Worm (Caenorhabditis elegans) whole organism, L4/young adult: Measurements from ENCODE around the gene hpl-2.

Experiments
- W03F9.2 ChIP-seq: fragments of 150-350 bp; optimal IDR thresholded peaks from 2 replicates; lab custom pipeline; 2014; ENCODE audit warnings: missing biosample characterization, missing genetic modification characterization
- dao-5 ChIP-seq: sonication (generic microtip); optimal IDR thresholded peaks from 2 replicates; lab custom pipeline; 2016; ENCODE audit warnings: missing genotype, missing genetic modification characterization, moderate library complexity, missing compliant biosample characterization
- him-1 ChIP-seq: sonication (generic microtip); optimal IDR thresholded peaks from 2 replicates; lab custom pipeline; 2016; ENCODE audit warnings: missing genotype, missing genetic modification reagents, missing genetic modification characterization, missing compliant biosample characterization

hpl-2 gene

DNA sequence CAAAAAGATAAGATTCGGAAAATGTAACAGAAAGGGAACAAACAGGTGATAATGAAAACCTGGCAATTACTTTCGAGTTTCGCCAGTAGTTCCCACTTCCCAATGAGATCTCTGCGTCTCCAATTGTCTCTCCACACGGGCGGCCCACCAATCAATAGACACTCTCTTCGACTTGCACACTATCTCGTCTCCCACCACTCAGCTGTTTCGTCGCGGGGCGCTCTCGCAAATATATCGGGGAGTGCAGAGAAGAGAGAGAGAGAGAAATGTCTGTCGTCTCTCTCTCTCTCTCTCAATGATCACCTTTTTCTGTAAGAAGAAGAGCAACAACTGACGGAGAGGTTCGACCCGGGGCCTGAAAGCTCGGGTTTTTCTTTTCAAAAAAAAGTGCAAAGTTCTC, 35.2 kb downstream of the hpl-2 start:
- TF ChIP-seq dao-5 (tag; lab: Kevin White, UChicago) (no peak), W03F9.2 (peak; percentile 17), him-1 (peak; percentile 20)

DNA sequence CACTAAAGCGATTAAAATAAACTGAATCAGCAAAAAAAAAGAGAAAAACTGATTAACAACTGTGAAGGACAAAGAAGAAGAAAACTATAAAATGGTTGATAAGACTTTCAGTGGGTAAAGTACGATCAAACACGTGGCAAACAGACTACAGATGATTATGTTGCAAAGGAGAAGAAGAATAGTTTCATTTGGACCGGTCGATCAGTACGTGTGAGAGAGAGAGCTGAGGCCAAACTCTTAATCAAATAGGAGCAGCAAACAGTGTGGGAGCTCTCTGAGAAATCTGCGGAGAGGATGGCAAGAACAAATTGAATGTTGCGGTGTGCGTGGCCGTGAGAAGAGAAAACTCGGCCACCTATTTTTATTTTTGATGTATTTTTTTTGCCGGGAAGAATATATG, 36.3 kb downstream of the hpl-2 start:
- no peak for TF ChIP-seq him-1
- no peak for TF ChIP-seq W03F9.2
- TF ChIP-seq dao-5 (tag; lab: Kevin White, UChicago): no peak

DNA sequence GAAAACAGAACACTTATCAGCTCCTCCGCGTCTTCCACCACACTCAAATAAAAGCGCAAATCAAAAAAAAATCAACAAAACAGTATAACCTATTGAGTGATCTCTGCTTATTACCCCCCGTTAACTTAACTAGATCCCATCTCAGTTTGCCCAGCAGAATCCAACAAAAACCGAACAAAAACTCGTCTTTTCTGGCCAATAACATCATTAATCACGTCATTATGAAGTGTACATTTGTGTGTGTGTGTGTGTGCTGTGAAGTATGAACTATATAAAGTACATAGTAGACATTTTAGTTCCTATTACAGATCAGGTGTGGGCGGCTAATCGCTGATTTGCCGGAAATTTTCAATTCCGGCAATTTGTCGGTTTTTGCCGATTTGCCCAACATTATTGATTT, 37.3 kb downstream of the hpl-2 start:
- no peak for TF ChIP-seq him-1
- no peak for TF ChIP-seq W03F9.2
- TF ChIP-seq dao-5 (tag; lab: Kevin White, UChicago): no peak

DNA sequence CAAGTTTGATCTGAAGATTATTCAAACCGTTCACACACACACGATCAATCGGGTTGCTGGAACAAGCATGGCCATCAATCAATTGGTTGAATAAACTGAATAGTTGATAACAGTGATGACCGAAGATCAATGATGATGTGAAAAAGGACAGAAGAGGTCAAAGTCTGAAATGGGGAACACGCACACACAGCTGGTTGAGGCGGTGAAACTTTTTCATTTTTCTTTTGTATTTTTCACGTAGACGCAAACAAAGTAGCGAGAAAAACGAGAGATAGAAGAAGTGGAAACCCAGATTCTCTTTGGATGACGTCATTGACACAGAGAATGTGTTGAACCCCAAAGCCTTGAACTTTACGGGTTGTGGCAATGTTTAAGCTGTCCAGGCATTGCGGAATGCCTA, 37.9 kb downstream of the hpl-2 start:
- TF ChIP-seq dao-5 (tag; lab: Kevin White, UChicago) (no peak), W03F9.2 (no peak), him-1 (no peak)

DNA sequence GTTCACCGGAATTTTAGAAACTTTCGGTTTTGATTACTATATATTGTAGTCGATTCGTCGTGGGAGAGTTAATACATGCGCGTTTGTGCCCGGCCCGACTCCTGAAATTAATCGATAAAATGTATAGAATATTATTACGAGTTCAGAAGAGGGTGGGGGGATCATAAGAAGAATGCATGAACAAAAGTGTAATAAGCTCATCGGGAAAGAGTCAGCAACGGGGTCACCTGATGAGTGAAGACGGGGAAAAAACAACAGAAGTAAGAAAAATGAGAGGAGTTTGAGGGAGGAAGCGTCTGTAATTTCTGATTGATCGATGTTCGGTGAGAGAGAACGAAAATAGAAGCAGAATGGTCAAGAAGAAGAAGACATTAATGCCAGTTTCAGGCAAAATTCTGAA, 39.2 kb downstream of the hpl-2 start, which contains the start of gene W09D10.4:
TSS of gene W09D10.4 (minus strand) at position 101 of the 400 bp plus-strand sequence.
- TF ChIP-seq him-1: no peak
- no peak for TF ChIP-seq dao-5 (tag; lab: Kevin White, UChicago)
- no peak for TF ChIP-seq W03F9.2

DNA sequence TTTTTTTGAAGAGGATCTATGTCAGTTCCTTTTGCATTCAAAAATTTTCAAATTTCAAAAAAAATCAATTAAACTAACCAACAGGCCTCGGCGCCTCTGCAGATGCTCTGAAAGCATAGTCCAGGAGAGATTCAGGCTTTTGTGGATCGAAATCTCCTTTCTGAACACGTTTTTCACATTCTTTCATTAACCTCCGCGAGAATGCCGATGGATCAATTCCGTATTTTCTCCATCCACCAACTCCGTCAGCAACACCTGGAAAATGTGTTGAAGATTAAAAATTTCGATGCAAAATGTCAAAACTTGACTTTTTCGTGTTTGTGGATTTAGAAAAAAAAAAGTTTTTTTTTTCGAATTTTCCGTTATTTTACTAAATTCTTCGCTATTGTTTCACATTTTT, 40.8 kb downstream of the hpl-2 start:
- TF ChIP-seq dao-5 (tag; lab: Kevin White, UChicago) (no peak), him-1 (no peak), W03F9.2 (no peak)

DNA sequence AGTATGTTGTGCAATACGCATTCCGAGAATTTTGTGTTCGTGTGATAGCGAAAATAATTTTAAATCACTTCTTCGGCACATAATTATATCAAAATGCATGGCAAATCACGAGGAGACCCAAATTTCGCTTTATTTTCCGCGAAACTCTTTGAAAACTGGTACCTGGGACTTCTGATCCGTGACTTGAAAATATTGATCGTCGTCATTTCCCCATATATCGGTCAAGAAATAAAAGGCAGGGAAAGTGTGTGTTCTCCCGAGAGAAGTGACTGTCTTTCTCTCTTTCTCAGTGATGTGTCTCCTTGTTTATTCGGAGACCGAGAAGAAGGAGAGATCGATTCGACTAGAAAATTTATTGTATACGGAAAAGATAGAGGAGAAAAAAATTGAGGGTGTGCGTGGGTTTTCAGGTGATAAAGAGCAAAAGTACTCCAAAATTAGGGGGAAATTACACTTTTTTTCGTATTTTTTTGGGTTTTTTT, 44.1 kb downstream of the hpl-2 start, which contains the start of gene W09D10.5:
TSS of gene W09D10.5 (minus strand) at position 345 of the 482 bp plus-strand sequence.
- no peak for TF ChIP-seq W03F9.2
- TF ChIP-seq him-1: no peak
- no peak for TF ChIP-seq dao-5 (tag; lab: Kevin White, UChicago)

DNA sequence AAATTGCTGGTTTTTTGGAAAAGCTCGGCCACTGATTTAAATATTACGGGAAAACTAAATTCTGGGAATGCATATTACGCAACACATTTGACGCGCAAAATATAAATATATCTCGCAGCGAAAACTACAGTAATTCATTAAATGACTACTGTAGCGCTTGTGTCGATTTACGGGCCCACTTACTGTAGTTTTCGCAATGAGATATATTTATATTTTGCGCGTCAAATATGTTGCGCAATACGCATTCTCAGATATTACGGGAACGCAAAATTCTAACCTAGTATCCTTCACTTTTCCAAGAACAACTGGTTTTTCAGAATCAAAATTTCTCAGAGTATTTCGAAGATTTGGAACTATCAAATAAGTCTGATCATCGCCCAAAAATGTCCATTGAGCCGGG, 45.7 kb downstream of the hpl-2 start:
- TF ChIP-seq dao-5 (tag; lab: Kevin White, UChicago): no peak
- TF ChIP-seq him-1: no peak
- no peak for TF ChIP-seq W03F9.2

DNA sequence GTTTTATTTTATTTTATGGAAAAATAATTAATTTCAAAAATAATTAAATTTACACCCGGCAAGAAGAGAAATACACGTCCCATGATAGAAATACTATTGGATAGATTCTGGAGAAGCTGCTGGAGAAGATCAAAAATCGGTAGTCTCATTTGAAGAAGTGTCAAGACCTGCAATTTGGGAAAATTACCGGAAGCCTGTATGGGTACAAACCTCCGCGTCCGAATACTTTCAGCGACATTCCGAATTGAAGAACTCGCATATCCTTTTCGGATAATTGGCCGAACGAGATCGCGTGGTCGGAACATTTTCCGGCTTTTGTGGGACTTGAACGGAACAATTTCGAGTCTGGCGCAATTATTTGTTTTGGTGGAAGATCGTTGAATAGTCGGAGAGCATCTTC, 46.8 kb downstream of the hpl-2 start:
- TF ChIP-seq him-1 (no peak), W03F9.2 (no peak), dao-5 (tag; lab: Kevin White, UChicago) (no peak)

DNA sequence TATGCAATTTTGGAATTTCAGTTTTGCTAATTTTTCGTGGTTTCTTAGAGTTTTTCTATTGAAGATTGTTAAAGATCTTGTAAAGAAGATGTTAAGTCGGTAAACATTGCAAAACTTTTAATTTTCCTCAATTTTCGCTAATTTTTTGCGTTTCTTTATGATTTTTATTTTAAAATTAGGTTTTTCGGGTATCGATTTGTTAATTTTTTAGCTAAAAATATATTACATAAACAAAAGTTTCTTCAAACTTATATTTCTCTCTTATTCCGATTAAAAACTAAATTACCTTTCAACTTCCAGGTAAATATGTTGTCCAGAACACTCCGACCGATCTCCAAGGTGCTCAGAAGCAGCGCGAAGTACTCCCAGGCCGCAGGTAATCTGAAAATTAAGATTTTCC, 47.9 kb downstream of the hpl-2 start, which contains the start of gene mrpl-12:
TSS of gene mrpl-12 (plus strand) at position 301 of the 400 bp plus-strand sequence.
- no peak for TF ChIP-seq him-1
- no peak for TF ChIP-seq dao-5 (tag; lab: Kevin White, UChicago)
- TF ChIP-seq W03F9.2: no peak

DNA sequence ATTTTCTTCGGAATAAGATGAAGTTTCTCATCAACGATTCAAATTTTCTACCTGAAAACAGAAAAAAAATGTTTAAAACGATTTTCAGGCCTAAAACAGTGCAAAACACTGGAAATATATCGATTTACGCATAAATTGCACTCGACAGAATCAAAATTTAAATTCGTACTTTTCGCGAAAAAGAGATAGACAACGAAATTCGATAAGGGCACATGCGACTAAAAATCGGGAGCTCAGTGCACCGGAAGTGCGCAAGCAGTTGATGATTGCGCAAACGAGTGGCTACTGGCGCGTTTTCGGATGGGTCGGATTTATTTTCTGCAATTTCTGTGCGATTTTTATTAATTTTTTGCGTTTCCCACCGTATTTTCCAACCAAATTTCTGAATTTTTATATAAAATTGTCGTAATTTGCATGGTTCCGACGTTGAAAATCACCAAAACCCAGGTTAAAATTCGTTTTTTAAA, 48.3 kb downstream of the hpl-2 start, which contains the start of the genes Y39A1A.21 and Y39A1A.22:
TSS of gene Y39A1A.21 (minus strand) at position 51 of the 467 bp plus-strand sequence.
TSS of gene Y39A1A.22 (minus strand) at position 57 of the 467 bp plus-strand sequence.
- TF ChIP-seq W03F9.2: peak; percentile 69
- no peak for TF ChIP-seq dao-5 (tag; lab: Kevin White, UChicago)
- peak; percentile 29 for TF ChIP-seq him-1

DNA sequence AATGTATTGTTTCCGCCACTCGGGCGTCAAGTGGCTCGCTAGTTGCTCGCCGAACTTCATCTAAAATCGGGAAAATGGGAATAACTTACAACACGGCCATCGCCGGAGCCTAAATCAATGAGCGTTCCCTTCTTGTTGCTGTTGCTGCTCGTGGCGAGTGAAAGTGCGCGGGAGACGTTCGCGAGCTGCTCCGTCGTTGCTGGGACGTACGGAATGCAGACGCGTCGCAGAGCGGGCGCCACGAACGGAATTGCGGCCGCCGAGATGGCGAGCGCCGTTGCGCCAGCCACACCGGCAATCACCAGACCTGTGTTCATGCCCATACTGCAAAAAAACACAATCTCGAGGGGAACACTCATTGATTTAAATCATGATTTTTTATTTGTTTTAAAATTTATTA, 48.8 kb downstream of the hpl-2 start:
- no peak for TF ChIP-seq W03F9.2
- TF ChIP-seq dao-5 (tag; lab: Kevin White, UChicago): no peak
- no peak for TF ChIP-seq him-1

DNA sequence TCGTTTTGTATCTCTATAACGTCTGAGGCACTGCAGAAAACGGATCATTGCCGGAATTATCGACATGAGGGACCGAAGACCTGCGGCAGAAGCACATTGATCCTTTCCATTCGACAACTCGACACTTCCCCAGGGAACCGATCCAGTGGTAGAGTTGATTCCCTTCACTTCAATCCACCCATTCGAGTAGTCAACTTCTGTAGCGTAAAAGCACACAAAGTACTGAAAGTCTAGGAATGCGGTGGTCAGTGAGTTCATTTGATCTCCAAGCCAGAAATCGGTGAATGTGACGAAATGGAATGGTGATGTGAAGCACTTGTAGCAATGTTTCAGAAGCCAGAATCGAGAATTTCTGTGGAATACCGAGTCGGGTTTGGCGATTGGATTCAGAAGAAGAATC, 50.8 kb downstream of the hpl-2 start:
- TF ChIP-seq him-1: no peak
- TF ChIP-seq W03F9.2: no peak
- no peak for TF ChIP-seq dao-5 (tag; lab: Kevin White, UChicago)

DNA sequence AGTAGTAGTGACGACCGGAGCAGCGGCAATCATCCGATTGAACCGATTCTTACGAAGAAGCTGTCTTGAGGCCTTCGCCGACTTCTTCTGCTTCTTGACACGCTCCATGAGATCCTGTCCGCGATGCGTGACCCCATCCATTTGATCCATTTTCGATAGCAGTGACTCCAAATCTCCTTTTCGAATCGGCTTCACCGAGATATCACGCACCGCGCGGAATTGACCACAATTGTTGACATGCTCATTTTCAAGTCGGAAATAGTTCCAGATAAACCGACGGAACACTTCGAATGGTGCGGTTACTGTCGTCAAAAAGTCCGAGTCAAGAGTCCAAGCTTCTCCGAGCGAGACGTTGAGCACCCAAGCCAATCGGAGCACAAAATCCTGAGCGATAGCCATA, 51.5 kb downstream of the hpl-2 start:
- TF ChIP-seq dao-5 (tag; lab: Kevin White, UChicago) (no peak), W03F9.2 (no peak), him-1 (no peak)

DNA sequence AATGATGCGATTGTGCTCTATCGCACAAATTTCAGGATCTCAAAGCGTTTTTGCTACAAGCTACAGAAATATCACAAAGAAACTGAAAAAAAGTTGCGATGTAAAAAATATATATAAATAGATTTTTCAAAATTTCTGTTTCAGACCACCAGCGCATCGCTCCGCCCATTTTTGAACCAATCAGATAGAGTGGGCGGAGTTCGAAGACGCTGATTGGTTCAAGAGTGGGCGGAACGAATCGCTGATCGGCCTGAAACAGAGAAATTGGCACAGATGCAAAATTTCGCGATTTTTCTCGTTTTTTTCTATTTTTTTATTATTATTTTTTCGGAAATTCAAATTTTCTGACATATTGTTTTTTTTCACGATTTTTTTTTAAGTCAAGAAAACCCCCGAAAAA, 52.5 kb downstream of the hpl-2 start:
- TF ChIP-seq dao-5 (tag; lab: Kevin White, UChicago) (no peak), him-1 (no peak), W03F9.2 (no peak)
